2 fruit fly cellular contexts compared by ENCODE assay signal in genomic region chr3L:15533402-15534129, dm6.
A peak's percentile ranks its signal among the peaks of the same experiment; 100 is the strongest.
TF ChIP-seq lines count a peak whose summit lies in the region.

No protein-coding gene starts in this region.

TF ChIP-seq in whole organism, embryonic, 481 proteins besides CTCF, POLR2A, EP300 and RAD21 (continued from another document and continues in another):
- peak; percentile 58 for TF ChIP-seq Sox102F (GFP tag; optimal IDR thresholded peaks at IDR 0.05; lab: Kevin White, UChicago)
- 0 out of 2 replicates have a peak, but pooled peaks have one; percentile 21 for TF ChIP-seq E2f1 (GFP tag; IDR thresholded peaks at IDR 0.05; lab: Robert Waterston, UW)
- no peak for TF ChIP-seq Taf1 (GFP tag; IDR thresholded peaks at IDR 0.05; lab: Robert Waterston, UW)
- 0 out of 3 replicates have a peak, but pooled peaks have one; percentile 6 for TF ChIP-seq CG11093 (GFP tag; IDR thresholded peaks at IDR 0.05; lab: Robert Waterston, UW)
- TF ChIP-seq bcd (GFP tag; optimal IDR thresholded peaks at IDR 0.05; lab: Kevin White, UChicago): peak; percentile 28
- peak in 1 of 2 experiments; percentile 34 for TF ChIP-seq chif (GFP tag; optimal IDR thresholded peaks at IDR 0.05; lab: Kevin White, UChicago)
- TF ChIP-seq vvl (GFP tag; IDR thresholded peaks at IDR 0.05; lab: Robert Waterston, UW): peak; percentile 35; the same call in 1 of the 2 replicates
- no peak for TF ChIP-seq bigmax (GFP tag; optimal IDR thresholded peaks at IDR 0.05; lab: Kevin White, UChicago)
- TF ChIP-seq CG11247 (GFP tag; IDR thresholded peaks at IDR 0.05; lab: Robert Waterston, UW): peak; percentile 14; the same call in 1 of the 2 replicates
- no peak for TF ChIP-seq ci (GFP tag; IDR thresholded peaks at IDR 0.05; lab: Robert Waterston, UW)
- TF ChIP-seq PHDP (tag; optimal IDR thresholded peaks at IDR 0.05; lab: Kevin White, UChicago): peak; percentile 33
- TF ChIP-seq Doc3 (GFP tag; IDR thresholded peaks at IDR 0.05; lab: Robert Waterston, UW; ENCODE audit: partially characterized antibody): no peak
- TF ChIP-seq CG3838 (GFP tag; optimal IDR thresholded peaks at IDR 0.05; lab: Kevin White, UChicago): no peak
- peak; percentile 49 for TF ChIP-seq CG13424 (tag; optimal IDR thresholded peaks at IDR 0.05; lab: Kevin White, UChicago)
- peak; percentile 74 for TF ChIP-seq CG10431 (GFP tag; optimal IDR thresholded peaks at IDR 0.05; lab: Kevin White, UChicago)
- peak in 1 of 2 experiments; percentile 4 for TF ChIP-seq dpn (GFP tag; optimal IDR thresholded peaks at IDR 0.05; lab: Kevin White, UChicago)
- no peak for TF ChIP-seq hbn (GFP tag; IDR thresholded peaks at IDR 0.05; lab: Robert Waterston, UW; ENCODE audit: partially characterized antibody)
- TF ChIP-seq Dip2 (GFP tag; IDR thresholded peaks at IDR 0.05; lab: Robert Waterston, UW): no peak
- no peak for TF ChIP-seq Kr (GFP tag; optimal IDR thresholded peaks at IDR 0.05; lab: Kevin White, UChicago)
- TF ChIP-seq sug (tag; optimal IDR thresholded peaks at IDR 0.05; lab: Kevin White, UChicago): no peak
- peak; percentile 45 for TF ChIP-seq CG30403 (GFP tag; optimal IDR thresholded peaks at IDR 0.05; lab: Kevin White, UChicago)
- peak; percentile 24; the same call in 1 of the 2 replicates for TF ChIP-seq al (GFP tag; IDR thresholded peaks at IDR 0.05; lab: Robert Waterston, UW)
- TF ChIP-seq CG14667 (GFP tag; IDR thresholded peaks at IDR 0.05; lab: Robert Waterston, UW): no peak
- no peak for TF ChIP-seq hkb (optimal IDR thresholded peaks at IDR 0.05; lab: Kevin White, UChicago)
- peak; percentile 27; the same call in 1 of the 2 replicates for TF ChIP-seq hkb (GFP tag; IDR thresholded peaks at IDR 0.05; lab: Robert Waterston, UW)
- no peak for TF ChIP-seq CG18476 (GFP tag; optimal IDR thresholded peaks at IDR 0.05; lab: Kevin White, UChicago)
- TF ChIP-seq lilli (GFP tag; optimal IDR thresholded peaks at IDR 0.05; lab: Kevin White, UChicago): peak; percentile 29
- peak; percentile 40 for TF ChIP-seq Ssrp (tag; optimal IDR thresholded peaks at IDR 0.05; lab: Kevin White, UChicago)
- TF ChIP-seq sens (GFP tag; lab: Kevin White, UChicago): peak; percentile 84
- TF ChIP-seq Bteb2 (GFP tag; optimal IDR thresholded peaks at IDR 0.05; lab: Kevin White, UChicago): no peak
- no peak for TF ChIP-seq CG18764 (GFP tag; optimal IDR thresholded peaks at IDR 0.05; lab: Kevin White, UChicago)
- TF ChIP-seq CG4854 (GFP tag; optimal IDR thresholded peaks at IDR 0.05; lab: Kevin White, UChicago): no peak
- TF ChIP-seq CG8388 (GFP tag; optimal IDR thresholded peaks at IDR 0.05; lab: Kevin White, UChicago): peak; percentile 20
- TF ChIP-seq dysf (GFP tag; IDR thresholded peaks at IDR 0.05; lab: Robert Waterston, UW): peak; percentile 53
- TF ChIP-seq CG17186 (GFP tag; optimal IDR thresholded peaks at IDR 0.05; lab: Kevin White, UChicago): peak; percentile 30
- TF ChIP-seq dmrt99B (tag; optimal IDR thresholded peaks at IDR 0.05; lab: Kevin White, UChicago): peak; percentile 81
- TF ChIP-seq zen (tag; optimal IDR thresholded peaks at IDR 0.05; lab: Kevin White, UChicago): peak; percentile 1
- TF ChIP-seq slp2 (GFP tag; optimal IDR thresholded peaks at IDR 0.05; lab: Kevin White, UChicago): no peak
- TF ChIP-seq corto (GFP tag; optimal IDR thresholded peaks at IDR 0.05; lab: Kevin White, UChicago): peak; percentile 3
- no peak for TF ChIP-seq Dref (GFP tag; IDR thresholded peaks at IDR 0.05; lab: Robert Waterston, UW)
- TF ChIP-seq CG12071 (GFP tag; optimal IDR thresholded peaks at IDR 0.05; lab: Kevin White, UChicago): peak; percentile 48
- peak; percentile 9 for TF ChIP-seq disco-r (GFP tag; optimal IDR thresholded peaks at IDR 0.05; lab: Kevin White, UChicago)
- TF ChIP-seq Xrp1 (GFP tag; IDR thresholded peaks at IDR 0.05; lab: Robert Waterston, UW): peak; percentile 50
- peak in 1 of 2 experiments; percentile 49 for TF ChIP-seq Eip74EF (GFP tag; optimal IDR thresholded peaks at IDR 0.05; lab: Kevin White, UChicago)
- peak; percentile 42 for TF ChIP-seq CG17829 (tag; optimal IDR thresholded peaks at IDR 0.05; lab: Kevin White, UChicago)
- peak; percentile 59 for TF ChIP-seq gsb-n (tag; optimal IDR thresholded peaks at IDR 0.05; lab: Kevin White, UChicago)
- peak; percentile 57 for TF ChIP-seq CG17359 (tag; optimal IDR thresholded peaks at IDR 0.05; lab: Kevin White, UChicago)
- no peak for TF ChIP-seq CG9727 (GFP tag; optimal IDR thresholded peaks at IDR 0.05; lab: Kevin White, UChicago)
- TF ChIP-seq H15 (GFP tag; IDR thresholded peaks at IDR 0.05; lab: Robert Waterston, UW): no peak
- peak; percentile 49; the same call in 1 of the 2 replicates for TF ChIP-seq CG14441 (GFP tag; IDR thresholded peaks at IDR 0.05; lab: Robert Waterston, UW)
- peak; percentile 10 for TF ChIP-seq phol (tag; optimal IDR thresholded peaks at IDR 0.05; lab: Kevin White, UChicago)
- no peak for TF ChIP-seq ash1 (GFP tag; optimal IDR thresholded peaks at IDR 0.05; lab: Kevin White, UChicago)
- TF ChIP-seq zfh2 (GFP tag; optimal IDR thresholded peaks at IDR 0.05; lab: Kevin White, UChicago): peak; percentile 50
- no peak for TF ChIP-seq CG4820 (GFP tag; optimal IDR thresholded peaks at IDR 0.05; lab: Kevin White, UChicago)
- peak; percentile 42 for TF ChIP-seq fd64A (GFP tag; optimal IDR thresholded peaks at IDR 0.05; lab: Kevin White, UChicago)
- no peak; the same call in 1 of the 3 replicates for TF ChIP-seq row (GFP tag; IDR thresholded peaks at IDR 0.05; lab: Robert Waterston, UW)
- no peak for TF ChIP-seq CG10267 (tag; optimal IDR thresholded peaks at IDR 0.05; lab: Kevin White, UChicago)
- TF ChIP-seq Jarid2 (GFP tag; optimal IDR thresholded peaks at IDR 0.05; lab: Kevin White, UChicago): no peak
- TF ChIP-seq CG5180 (GFP tag; optimal IDR thresholded peaks at IDR 0.05; lab: Kevin White, UChicago): peak; percentile 35
- peak in 1 of 2 experiments; percentile 93 for TF ChIP-seq eve (GFP tag; optimal IDR thresholded peaks at IDR 0.05; lab: Kevin White, UChicago)
- no peak for TF ChIP-seq vfl (GFP tag; optimal IDR thresholded peaks at IDR 0.05; lab: Kevin White, UChicago)
- peak; percentile 16 for TF ChIP-seq nerfin-1 (tag; optimal IDR thresholded peaks at IDR 0.05; lab: Kevin White, UChicago)
- no peak for TF ChIP-seq CG42726 (GFP tag; IDR thresholded peaks at IDR 0.05; lab: Robert Waterston, UW; ENCODE audit: partially characterized antibody)
- 0 out of 2 replicates have a peak, but pooled peaks have one; percentile 3 for TF ChIP-seq CG16779 (GFP tag; IDR thresholded peaks at IDR 0.05; lab: Robert Waterston, UW)
- TF ChIP-seq CG17802 (tag; optimal IDR thresholded peaks at IDR 0.05; lab: Kevin White, UChicago): peak; percentile 46

TF ChIP-seq in whole organism, prepupa, 60 proteins besides CTCF, POLR2A, EP300 and RAD21 (continued from another document):
- TF ChIP-seq acj6 (GFP tag; optimal IDR thresholded peaks at IDR 0.05; lab: Kevin White, UChicago) (peak; percentile 64), Eip75B (GFP tag; optimal IDR thresholded peaks at IDR 0.05; lab: Kevin White, UChicago) (peak; percentile 82), Smox (GFP tag; optimal IDR thresholded peaks at IDR 0.05; lab: Kevin White, UChicago) (peak; percentile 78), Ets21C (GFP tag; optimal IDR thresholded peaks at IDR 0.05; lab: Kevin White, UChicago) (peak; percentile 79), OdsH (GFP tag; optimal IDR thresholded peaks at IDR 0.05; lab: Kevin White, UChicago) (peak; percentile 65), Sox15 (GFP tag; optimal IDR thresholded peaks at IDR 0.05; lab: Kevin White, UChicago) (peak; percentile 40), Eip78C (GFP tag; lab: Kevin White, UChicago) (peak; percentile 94)
